Fruit fly (Drosophila melanogaster) whole organism: Measurements from ENCODE around the gene Hmt-1.

Source experiments
- CG8478 ChIP-seq: fragments of >200 bp; optimal IDR thresholded peaks from 2 replicates; lab custom pipeline; 2018; ENCODE audit warnings: inconsistent platforms
- Dll ChIP-seq: fragments of >200 bp; optimal IDR thresholded peaks from 2 replicates; lab custom pipeline; 2017
- EcR ChIP-seq, 2 experiments: fragments of >200 bp; optimal IDR thresholded peaks; 2 replicates each; lab custom pipeline; 2017; ENCODE audit warnings: missing biosample characterization in 2 of 2, missing genetic modification characterization in 2 of 2, missing genetic modification reagents in 2 of 2
- pan ChIP-seq: fragments of >200 bp; optimal IDR thresholded peaks from 2 replicates; lab custom pipeline; 2017
- psq ChIP-seq: fragments of >200 bp; optimal IDR thresholded peaks from 2 replicates; lab custom pipeline; 2017
- usp ChIP-seq: fragments of >200 bp; optimal IDR thresholded peaks from 2 replicates; lab custom pipeline; 2017; ENCODE audit warnings: missing biosample characterization, missing genetic modification characterization, mixed read lengths

Gene Hmt-1

DNA sequence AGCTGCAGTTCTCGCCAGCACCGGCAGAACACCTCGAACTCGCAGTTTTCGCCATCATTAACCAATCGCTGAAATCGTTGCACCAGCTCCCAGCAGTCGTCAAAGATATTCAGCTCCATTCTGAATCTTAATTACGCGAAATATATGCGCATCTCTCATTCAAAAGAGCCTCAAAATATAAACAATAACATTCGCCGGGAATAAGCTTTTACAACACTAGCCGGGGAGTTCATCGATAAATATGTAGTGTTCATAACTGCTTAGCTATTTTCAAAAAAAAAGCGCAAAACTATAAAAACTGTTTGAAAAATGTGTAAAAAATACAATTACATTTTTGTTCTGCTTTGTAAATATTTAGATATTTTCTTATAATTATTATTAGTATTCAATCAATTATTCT is 18.0 kb downstream of the Hmt-1 start, which contains the start of gene Pbp45:
TSS of gene Pbp45 (minus strand) at position 222 of the 400 bp plus-strand sequence.
- no peak for TF ChIP-seq usp (GFP tag; lab: Kevin White, UChicago)

DNA sequence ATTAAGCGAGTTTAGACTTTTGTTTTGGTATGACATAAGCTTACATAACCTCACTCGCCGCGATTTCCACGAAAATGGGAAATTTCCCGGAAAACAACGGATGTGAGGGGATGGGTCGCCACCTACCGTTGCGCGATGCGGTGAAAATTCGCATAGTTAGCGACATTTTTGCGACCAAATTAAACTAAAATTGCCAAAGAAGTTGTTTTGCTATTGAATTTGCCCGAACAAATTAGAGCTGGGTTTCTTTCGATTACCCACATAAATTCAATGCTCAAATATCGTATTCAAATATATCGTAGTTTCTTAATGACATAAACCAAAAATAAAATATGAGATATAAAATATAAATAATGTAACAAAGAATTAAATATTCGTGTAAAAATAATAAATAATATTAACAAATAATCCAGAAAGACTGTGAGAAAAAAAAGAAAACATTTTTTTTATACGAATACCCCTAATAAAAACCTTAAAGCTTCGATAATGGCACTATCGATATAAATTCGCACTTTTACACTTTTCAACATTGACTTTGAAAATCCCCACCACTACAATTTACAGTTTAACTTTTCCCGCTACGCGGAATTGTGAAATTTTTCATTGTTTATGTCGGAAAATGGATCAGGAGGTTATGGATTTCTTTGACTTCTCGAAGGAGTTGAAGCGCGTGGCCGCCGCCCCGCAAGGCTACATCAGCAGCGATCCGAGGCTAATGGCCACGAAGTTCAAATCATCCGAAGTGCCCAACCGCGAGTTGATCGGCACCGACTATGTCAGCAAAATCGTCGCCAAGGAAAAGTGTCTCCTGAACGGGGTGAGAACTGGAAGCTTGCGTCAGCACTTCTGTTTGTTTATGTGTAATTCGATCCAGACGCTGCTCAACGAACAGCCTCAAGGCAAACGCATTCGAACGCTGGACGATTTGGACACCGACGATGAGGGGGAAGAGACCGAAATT is 20.1 kb downstream of the Hmt-1 start, which contains the start of the genes ND-23 and spn-E:
TSS of gene ND-23 (minus strand) at position 254 of the 961 bp plus-strand sequence.
TSS of gene spn-E (plus strand) at position 556 of the 961 bp plus-strand sequence.
- no peak for TF ChIP-seq CG8478 (lab: Kevin White, UChicago)
- TF ChIP-seq EcR (GFP tag; optimal IDR thresholded peaks at IDR 0.05; lab: Kevin White, UChicago), result no peak
- no peak for TF ChIP-seq pan (lab: Kevin White, UChicago)
- no peak for TF ChIP-seq Dll (lab: Kevin White, UChicago)
- TF ChIP-seq psq (lab: Kevin White, UChicago), result no peak
- TF ChIP-seq usp (GFP tag; lab: Kevin White, UChicago), result no peak

- TF ChIP-seq usp (GFP tag; lab: Kevin White, UChicago) (no peak), psq (lab: Kevin White, UChicago) (no peak), EcR (GFP tag; optimal IDR thresholded peaks at IDR 0.05; lab: Kevin White, UChicago) (no peak), pan (lab: Kevin White, UChicago) (no peak), CG8478 (lab: Kevin White, UChicago) (no peak), Dll (lab: Kevin White, UChicago) (no peak)
These were observed 22.8 kb downstream of the Hmt-1 start, which contains the start of the genes CG43317 and Arpc3A for dm6 chr3R:15834375-15835031. CG43317 (minus strand) TSS chr3R:15834425. Arpc3A (plus strand) TSS chr3R:15834648.

dm6 chr3R:15833332-15833731 is 23.9 kb downstream of the Hmt-1 start, which contains the start of gene CG43318:
CG43318 (minus strand) TSS chr3R:15833432.
- TF ChIP-seq Dll (lab: Kevin White, UChicago), result no peak
- TF ChIP-seq CG8478 (lab: Kevin White, UChicago), result no peak
- TF ChIP-seq pan (lab: Kevin White, UChicago), result no peak
- TF ChIP-seq psq (lab: Kevin White, UChicago), result no peak
- TF ChIP-seq usp (GFP tag; lab: Kevin White, UChicago), result no peak
- no peak for TF ChIP-seq EcR (GFP tag; optimal IDR thresholded peaks at IDR 0.05; lab: Kevin White, UChicago)

dm6 chr3R:15832525-15832924 is 24.7 kb downstream of the Hmt-1 start, which contains the start of gene rec:
rec (minus strand) TSS chr3R:15832632.
- no peak for TF ChIP-seq pan (lab: Kevin White, UChicago)
- TF ChIP-seq Dll (lab: Kevin White, UChicago), result no peak
- TF ChIP-seq CG8478 (lab: Kevin White, UChicago), result no peak
- no peak for TF ChIP-seq EcR (GFP tag; optimal IDR thresholded peaks at IDR 0.05; lab: Kevin White, UChicago)
- TF ChIP-seq usp (GFP tag; lab: Kevin White, UChicago), result no peak
- TF ChIP-seq psq (lab: Kevin White, UChicago), result no peak

DNA sequence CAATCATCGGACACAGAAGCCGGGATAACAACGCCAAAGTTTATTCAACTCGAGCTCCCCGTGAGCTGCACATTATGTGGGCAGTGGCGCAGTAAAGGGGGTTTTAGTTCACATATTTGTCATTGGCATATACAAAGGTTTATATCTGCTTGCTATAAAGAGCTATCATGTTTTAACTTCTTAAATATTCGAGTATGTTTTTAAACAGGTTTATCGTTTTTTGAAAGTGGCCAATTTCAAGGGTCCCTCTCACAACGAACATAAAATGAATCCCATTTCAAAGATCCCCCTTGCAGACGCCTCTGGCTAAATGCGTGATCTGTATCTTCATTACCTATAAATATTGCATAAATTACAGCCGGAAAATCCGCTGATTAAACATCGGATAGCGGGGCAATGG is 29.7 kb downstream of the Hmt-1 start:
- TF ChIP-seq EcR (GFP tag; optimal IDR thresholded peaks at IDR 0.05; lab: Kevin White, UChicago) (peak in 1 of 2 experiments; percentile 52), pan (lab: Kevin White, UChicago) (no peak)

dm6 chr3R:15825521-15825920 is 31.7 kb downstream of the Hmt-1 start, which contains the start of gene CG4576:
CG4576 (plus strand) TSS chr3R:15825747.
- TF ChIP-seq EcR (GFP tag; optimal IDR thresholded peaks at IDR 0.05; lab: Kevin White, UChicago) (no peak), CG8478 (lab: Kevin White, UChicago) (no peak), Dll (lab: Kevin White, UChicago) (no peak), psq (lab: Kevin White, UChicago) (no peak), usp (GFP tag; lab: Kevin White, UChicago) (no peak), pan (lab: Kevin White, UChicago) (no peak)

dm6 chr3R:15816276-15816675 is 41.0 kb downstream of the Hmt-1 start:
- TF ChIP-seq pan (lab: Kevin White, UChicago) (peak; percentile 13), CG8478 (lab: Kevin White, UChicago) (no peak), Dll (lab: Kevin White, UChicago) (no peak)

dm6 chr3R:15814150-15814549 is 43.1 kb downstream of the Hmt-1 start:
- TF ChIP-seq Dll (lab: Kevin White, UChicago) (no peak), EcR (GFP tag; optimal IDR thresholded peaks at IDR 0.05; lab: Kevin White, UChicago) (no peak), pan (lab: Kevin White, UChicago) (no peak), CG8478 (lab: Kevin White, UChicago) (no peak), usp (GFP tag; lab: Kevin White, UChicago) (no peak), psq (lab: Kevin White, UChicago) (no peak)

dm6 chr3R:15810369-15810768 is 46.9 kb downstream of the Hmt-1 start:
- no peak for TF ChIP-seq Dll (lab: Kevin White, UChicago)
- no peak for TF ChIP-seq CG8478 (lab: Kevin White, UChicago)
- no peak for TF ChIP-seq usp (GFP tag; lab: Kevin White, UChicago)
- TF ChIP-seq psq (lab: Kevin White, UChicago), result no peak
- no peak for TF ChIP-seq EcR (GFP tag; optimal IDR thresholded peaks at IDR 0.05; lab: Kevin White, UChicago)
- no peak for TF ChIP-seq pan (lab: Kevin White, UChicago)

DNA sequence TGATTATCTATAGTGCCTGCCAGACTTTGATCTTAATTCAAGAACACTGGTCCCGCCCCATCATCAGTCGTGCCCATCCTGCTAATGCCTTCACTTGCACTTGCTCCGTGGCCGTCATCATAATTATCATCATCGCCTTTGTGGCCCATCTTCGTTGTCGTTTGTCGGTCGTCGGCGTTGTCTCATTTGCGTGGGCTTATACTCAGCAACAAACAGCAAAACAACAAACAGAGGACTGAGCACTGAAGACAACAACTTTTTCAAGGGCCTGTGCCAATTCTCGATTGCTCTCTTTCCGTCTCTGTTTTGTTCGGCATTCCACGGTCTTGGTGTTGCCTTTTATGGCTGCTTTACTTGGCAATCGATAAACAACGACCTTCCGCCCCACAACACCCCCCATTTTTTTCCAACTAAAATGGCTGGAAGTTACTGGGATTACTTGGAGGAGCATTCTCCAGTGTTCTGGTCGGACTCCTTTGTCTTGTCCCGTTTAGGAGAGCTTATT is 49.3 kb downstream of the Hmt-1 start:
- TF ChIP-seq psq (lab: Kevin White, UChicago) (no peak), pan (lab: Kevin White, UChicago) (no peak), usp (GFP tag; lab: Kevin White, UChicago) (no peak), Dll (lab: Kevin White, UChicago) (no peak), CG8478 (lab: Kevin White, UChicago) (no peak), EcR (GFP tag; optimal IDR thresholded peaks at IDR 0.05; lab: Kevin White, UChicago) (no peak)
